Fruit fly (Drosophila melanogaster): ENCODE measurements around the gene CG31115.

The CG31115 gene

dm6 chr3R:25064907-25065841 is 28.4 kb downstream of the CG31115 start, which contains the start of the genes veli and PQBP1 (continued):
- TF ChIP-seq CG8290 (GFP tag; optimal IDR thresholded peaks at IDR 0.05) = no peak
- no peak for TF ChIP-seq CG8290 (tag; optimal IDR thresholded peaks at IDR 0.05)
- TF ChIP-seq Opbp (GFP tag; IDR thresholded peaks at IDR 0.05; ENCODE audit: partially characterized antibody) = no peak
- TF ChIP-seq CG3838 (GFP tag; optimal IDR thresholded peaks at IDR 0.05) = no peak
- TF ChIP-seq CG14965 (GFP tag; optimal IDR thresholded peaks at IDR 0.05; ENCODE audit: borderline replicate concordance) = no peak
- peak; percentile 51 for TF ChIP-seq CG9797 (GFP tag; optimal IDR thresholded peaks at IDR 0.05)
- peak; percentile 41 for TF ChIP-seq MBD-R2 (GFP tag; IDR thresholded peaks at IDR 0.05)
- no peak for TF ChIP-seq Tbp (GFP tag; optimal IDR thresholded peaks at IDR 0.05)
- no peak for TF ChIP-seq fru (optimal IDR thresholded peaks at IDR 0.05)
- no peak for TF ChIP-seq CG14667 (GFP tag; IDR thresholded peaks at IDR 0.05)
- TF ChIP-seq HmgZ (tag; optimal IDR thresholded peaks at IDR 0.05) = no peak
- TF ChIP-seq ftz-f1 (GFP tag; optimal IDR thresholded peaks at IDR 0.05) = no peak

DNA sequence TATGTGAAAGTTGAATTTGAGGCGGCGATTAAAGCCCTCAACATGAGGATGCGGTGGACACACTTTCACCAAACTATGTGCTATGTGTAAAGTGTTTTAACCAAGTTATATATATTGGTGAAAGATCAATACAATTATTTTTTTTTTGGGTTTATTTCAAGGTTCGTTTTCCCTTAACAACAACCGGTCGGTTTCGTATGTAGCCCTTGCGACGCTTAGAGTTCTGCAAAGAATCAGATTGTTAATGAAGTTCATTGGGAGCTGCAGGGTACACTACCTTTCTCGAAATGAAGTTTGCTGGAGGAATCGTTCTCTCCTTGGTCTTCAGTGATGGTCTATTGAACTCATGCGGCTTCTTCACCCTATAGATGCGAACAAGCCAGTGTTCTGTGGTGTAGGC is 30.1 kb downstream of the CG31115 start:
- TF ChIP-seq Ets65A (GFP tag) (peak; percentile 93), CG15073 (GFP tag; optimal IDR thresholded peaks at IDR 0.05) (no peak)

DNA sequence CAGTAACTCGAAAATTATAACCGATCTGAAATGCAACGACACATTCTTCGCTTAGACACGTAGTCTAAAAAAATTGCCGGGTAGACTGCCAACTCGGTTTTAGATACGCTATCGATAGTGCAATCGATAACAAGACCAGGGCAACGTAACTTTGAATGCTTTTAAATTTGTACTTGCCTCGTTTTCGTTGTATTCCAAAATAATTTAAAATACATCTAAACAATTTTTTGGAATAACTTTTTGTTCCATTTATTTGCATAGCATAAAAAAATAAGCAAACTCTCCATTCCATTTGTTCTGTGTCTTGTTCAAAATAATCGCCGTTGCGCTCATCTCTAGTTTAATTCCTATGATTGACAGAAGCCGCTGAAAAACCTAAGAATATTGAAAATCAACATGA is 32.8 kb downstream of the CG31115 start, which contains the start of the genes Stt3B and CG11839:
Gene Stt3B (minus strand): TSS at position 69 of the 400 bp plus-strand sequence.
Gene CG11839 (plus strand): TSS at position 359 of the 400 bp plus-strand sequence.
- TF ChIP-seq jing (GFP tag; optimal IDR thresholded peaks at IDR 0.05) (no peak), CTCF (GFP tag; optimal IDR thresholded peaks at IDR 0.05) (no peak), Dll (GFP tag; IDR thresholded peaks at IDR 0.05; ENCODE audit: partially characterized antibody) (peak; percentile 97), CG6813 (GFP tag; optimal IDR thresholded peaks at IDR 0.05) (no peak), oc (tag; optimal IDR thresholded peaks at IDR 0.05) (no peak), CG3838 (GFP tag; optimal IDR thresholded peaks at IDR 0.05) (no peak), CG10462 (GFP tag; optimal IDR thresholded peaks at IDR 0.05) (peak; percentile 39), CG11085 (GFP tag; IDR thresholded peaks at IDR 0.05) (no peak), sna (GFP tag; IDR thresholded peaks at IDR 0.05; ENCODE audit: partially characterized antibody) (peak; percentile 93), nmo (GFP tag; optimal IDR thresholded peaks at IDR 0.05) (peak; percentile 88), trem (tag; optimal IDR thresholded peaks at IDR 0.05) (peak; percentile 100), Max (GFP tag; optimal IDR thresholded peaks at IDR 0.05) (peak; percentile 77), Gug (GFP tag; IDR thresholded peaks at IDR 0.05) (peak; percentile 66; the same call in 3 of the 4 replicates), CG4617 (GFP tag; optimal IDR thresholded peaks at IDR 0.05; ENCODE audit: borderline replicate concordance) (peak; percentile 94), CG14441 (GFP tag; IDR thresholded peaks at IDR 0.05) (peak; percentile 79), CG30431 (GFP tag; optimal IDR thresholded peaks at IDR 0.05) (no peak), CG8089 (GFP tag; optimal IDR thresholded peaks at IDR 0.05) (peak; percentile 32), crp (GFP tag; optimal IDR thresholded peaks at IDR 0.05) (peak in 1 of 2 experiments; percentile 43), NfI (GFP tag; optimal IDR thresholded peaks at IDR 0.05) (no peak), unpg (GFP tag; optimal IDR thresholded peaks at IDR 0.05) (no peak), Doc2 (GFP tag; IDR thresholded peaks at IDR 0.05) (no peak), ap (GFP tag; IDR thresholded peaks at IDR 0.05) (no peak), CG8388 (GFP tag; optimal IDR thresholded peaks at IDR 0.05) (peak; percentile 28), Dip3 (GFP tag; optimal IDR thresholded peaks at IDR 0.05) (peak; percentile 84), CG33213 (GFP tag; optimal IDR thresholded peaks at IDR 0.05) (peak; percentile 69), Bgb (GFP tag; IDR thresholded peaks at IDR 0.05; ENCODE audit: partially characterized antibody) (peak; percentile 91), sug (tag; optimal IDR thresholded peaks at IDR 0.05) (peak; percentile 81), wdn (GFP tag; IDR thresholded peaks at IDR 0.05) (peak; percentile 43; the same call in 1 of the 2 replicates), zfh2 (GFP tag; optimal IDR thresholded peaks at IDR 0.05) (peak; percentile 92), disco-r (GFP tag; optimal IDR thresholded peaks at IDR 0.05) (peak; percentile 17), esg (GFP tag; conservative IDR thresholded peaks at IDR 0.05) (0 out of 2 replicates have a peak, but pooled peaks have one; percentile 23), CG13287 (GFP tag; IDR thresholded peaks at IDR 0.05; ENCODE audit: partially characterized antibody) (peak; percentile 96), Fer2 (tag; optimal IDR thresholded peaks at IDR 0.05) (peak; percentile 58), twi (tag; optimal IDR thresholded peaks at IDR 0.05) (peak; percentile 57)
